Worm (Caenorhabditis elegans) whole organism, L4/young adult: Measurements from ENCODE around the gene C50B6.7.

Experiments
- W03F9.2 ChIP-seq: fragments of 150-350 bp; optimal IDR thresholded peaks from 2 replicates; lab custom pipeline; 2014; ENCODE audit warnings: missing biosample characterization, missing genetic modification characterization
- him-1 ChIP-seq: sonication (generic microtip); optimal IDR thresholded peaks from 2 replicates; lab custom pipeline; 2016; ENCODE audit warnings: missing genotype, missing genetic modification reagents, missing genetic modification characterization, missing compliant biosample characterization

DNA sequence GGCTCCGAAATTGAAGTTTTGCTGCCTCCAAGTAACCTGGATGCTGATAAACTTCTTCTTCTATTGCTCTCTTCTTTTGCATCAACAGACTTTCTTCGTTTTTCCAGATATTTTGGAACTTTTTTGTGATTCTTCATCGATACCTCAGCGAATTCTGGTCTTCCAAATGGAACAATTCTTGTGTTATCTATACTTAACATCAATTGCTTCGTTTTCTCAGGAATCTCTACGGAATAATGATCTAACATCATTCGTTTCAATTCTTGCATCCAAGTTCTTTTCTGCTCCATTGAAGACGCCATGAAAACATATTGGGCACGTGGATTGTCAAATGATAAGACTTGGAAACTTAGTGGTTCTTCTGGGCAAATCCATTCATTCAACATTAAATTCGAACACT is 48.8 kb downstream of the C50B6.7 start, which contains the start of gene F32F2.4:
- no peak for TF ChIP-seq him-1 (tag; lab: Kevin White, UChicago)
- TF ChIP-seq W03F9.2 (tag; lab: Kevin White, UChicago) = no peak
